Worm (Caenorhabditis elegans): Measurements from ENCODE around the gene T12D8.10.

Gene T12D8.10

ce11 chrIII:13643534-13643933 is 1.4 kb upstream of the T12D8.10 start, which contains the start of the genes drr-2 and set-16 (continued):
- TF ChIP-seq nfyb-1 (GFP tag; IDR thresholded peaks at IDR 0.05) (peak; percentile 99), K12H6.12 (tag; optimal IDR thresholded peaks at IDR 0.05) (peak; percentile 99), ztf-22 (GFP tag; optimal IDR thresholded peaks at IDR 0.05) (peak; percentile 94), fkh-3 (tag; optimal IDR thresholded peaks at IDR 0.05) (no peak), him-1 (tag; optimal IDR thresholded peaks at IDR 0.05) (peak; percentile 56), ccch-3 (GFP tag; optimal IDR thresholded peaks at IDR 0.05) (no peak), ZK185.1 (tag; optimal IDR thresholded peaks at IDR 0.05; ENCODE audit: poor library complexity, severe bottlenecking) (no peak), unc-130 (GFP tag; optimal IDR thresholded peaks at IDR 0.05) (peak; percentile 96), tbp1 (GFP tag; optimal IDR thresholded peaks at IDR 0.05) (peak; percentile 82), hmg-20 (GFP tag; IDR thresholded peaks at IDR 0.05) (peak; percentile 90), nhr-90 (tag; optimal IDR thresholded peaks at IDR 0.05) (peak; percentile 87), aptf-3 (GFP tag; IDR thresholded peaks at IDR 0.05) (no peak), Y95B8A.8 (GFP tag; IDR thresholded peaks at IDR 0.05) (peak; percentile 99), ztf-6 (GFP tag; IDR thresholded peaks at IDR 0.05) (peak; percentile 89), hmg-1.2 (GFP tag; IDR thresholded peaks at IDR 0.05) (peak; percentile 100), ekl-4 (GFP tag; IDR thresholded peaks at IDR 0.05) (peak; percentile 99), bed-1 (GFP tag; IDR thresholded peaks at IDR 0.05) (peak; percentile 70; the same call in 1 of the 2 replicates), xnd-1 (tag; optimal IDR thresholded peaks at IDR 0.05) (peak; percentile 88), pbrm-1 (GFP tag; IDR thresholded peaks at IDR 0.05) (peak; percentile 100), T26A5.8 (tag; optimal IDR thresholded peaks at IDR 0.05) (peak; percentile 75), athp-1 (tag; optimal IDR thresholded peaks at IDR 0.05) (peak; percentile 100), ztf-18 (tag; optimal IDR thresholded peaks at IDR 0.05) (peak; percentile 85), attf-6 (GFP tag; IDR thresholded peaks at IDR 0.05) (peak; percentile 87), T07F8.4 (tag; optimal IDR thresholded peaks at IDR 0.05) (peak; percentile 27), efl-1 (GFP tag; optimal IDR thresholded peaks at IDR 0.05) (peak; percentile 86), hsf-1 (GFP tag; IDR thresholded peaks at IDR 0.05) (peak; percentile 95), tbx-9 (tag; optimal IDR thresholded peaks at IDR 0.05; ENCODE audit: borderline replicate concordance) (no peak), ceh-58 (GFP tag; IDR thresholded peaks at IDR 0.05) (no peak), ztf-25 (GFP tag; IDR thresholded peaks at IDR 0.05) (no peak), snpc-3.4 (tag; optimal IDR thresholded peaks at IDR 0.05) (peak; percentile 94), Y79H2A.3 (GFP tag; conservative IDR thresholded peaks at IDR 0.05) (peak; percentile 96), nhr-27 (tag; optimal IDR thresholded peaks at IDR 0.05) (peak; percentile 68), F57C9.4 (tag; optimal IDR thresholded peaks at IDR 0.05) (peak; percentile 87), dox-1 (GFP tag; IDR thresholded peaks at IDR 0.05) (peak; percentile 100), C06A6.2 (GFP tag; conservative IDR thresholded peaks at IDR 0.05) (peak; percentile 99), snpc-1.3 (tag; optimal IDR thresholded peaks at IDR 0.05; ENCODE audit: insufficient read depth) (peak; percentile 94), F37B4.10 (GFP tag; IDR thresholded peaks at IDR 0.05) (peak; percentile 96; the same call in 1 of the 2 replicates), madf-10 (tag; optimal IDR thresholded peaks at IDR 0.05) (peak; percentile 94), mel-28 (tag; optimal IDR thresholded peaks at IDR 0.05; ENCODE audit: borderline replicate concordance) (peak; percentile 85), akir-1 (GFP tag; optimal IDR thresholded peaks at IDR 0.05) (peak; percentile 80), ztf-28 (GFP tag; IDR thresholded peaks at IDR 0.05) (peak; percentile 87), ceh-91 (GFP tag; IDR thresholded peaks at IDR 0.05) (peak; percentile 98)

Measured in whole organism, young adult.